Fruit fly (Drosophila melanogaster) whole organism, embryonic: Measurements from ENCODE around the gene mTTF.
A peak's percentile ranks its signal among the peaks of the same experiment; 100 is the strongest.

Experiments
- Atf6 ChIP-seq: fragments of 200-800 bp; sonication (Bioruptor generic); IDR thresholded peaks from 2 replicates; pipeline ENCODE4 v1.3.6; 2022; ENCODE audit warnings: missing biosample characterization, missing genetic modification characterization
- B-H2 ChIP-seq: fragments of 200-800 bp; sonication (Bioruptor generic); optimal IDR thresholded peaks from 2 replicates; lab custom pipeline; 2018; ENCODE audit warnings: missing biosample characterization, mild to moderate bottlenecking, missing genetic modification characterization
- CG10979 ChIP-seq: fragments of 200-800 bp; sonication (Bioruptor generic); optimal IDR thresholded peaks from 2 replicates; lab custom pipeline; 2018; ENCODE audit warnings: missing biosample characterization, mild to moderate bottlenecking, missing genetic modification characterization, moderate library complexity
- CG11247 ChIP-seq: fragments of 200-800 bp; sonication (Bioruptor generic); IDR thresholded peaks from 2 replicates; pipeline ENCODE4 v1.3.6; 2022; ENCODE audit warnings: missing biosample characterization, missing genetic modification characterization
- CG12155 ChIP-seq: fragments of 200-800 bp; sonication (Bioruptor generic); optimal IDR thresholded peaks from 3 replicates; lab custom pipeline; 2016; ENCODE audit warnings: missing biosample characterization, missing genetic modification characterization
- CG16813 ChIP-seq: fragments of 200-800 bp; sonication (Bioruptor generic); IDR thresholded peaks from 3 replicates; pipeline ENCODE4 v1.3.6; 2022; ENCODE audit warnings: missing biosample characterization, missing genetic modification characterization; ENCODE audit not compliant: partially characterized antibody
- CG17186 ChIP-seq: fragments of 200-800 bp; sonication (Bioruptor generic); optimal IDR thresholded peaks from 3 replicates; lab custom pipeline; 2017; ENCODE audit warnings: missing biosample characterization, missing genetic modification reagents, missing genetic modification characterization
- CG2678 ChIP-seq: fragments of 200-800 bp; sonication (Bioruptor generic); optimal IDR thresholded peaks from 3 replicates; lab custom pipeline; 2019; ENCODE audit warnings: missing biosample characterization, mild to moderate bottlenecking, missing genetic modification characterization, moderate library complexity
- CG30431 ChIP-seq: fragments of 200-800 bp; sonication (Bioruptor generic); optimal IDR thresholded peaks from 2 replicates; lab custom pipeline; 2017; ENCODE audit warnings: missing biosample characterization, missing genetic modification characterization
- CG32767 ChIP-seq: fragments of 200-800 bp; sonication (Bioruptor generic); IDR thresholded peaks from 2 replicates; pipeline ENCODE4 v1.3.6; 2022; ENCODE audit warnings: missing biosample characterization, missing genetic modification characterization
- CG4617 ChIP-seq: fragments of 200-800 bp; sonication (Bioruptor generic); optimal IDR thresholded peaks from 3 replicates; lab custom pipeline; 2016; ENCODE audit warnings: missing biosample characterization, missing genetic modification characterization, borderline replicate concordance
- CG7372 ChIP-seq: fragments of 200-800 bp; sonication (Bioruptor generic); IDR thresholded peaks from 2 replicates; pipeline ENCODE4 v1.3.6; 2022; ENCODE audit warnings: missing biosample characterization, missing genetic modification characterization
- CG7786 ChIP-seq: fragments of 200-800 bp; sonication (Bioruptor generic); optimal IDR thresholded peaks from 2 replicates; lab custom pipeline; 2016; ENCODE audit warnings: missing biosample characterization, missing genetic modification characterization
- CG8944 ChIP-seq: fragments of 200-800 bp; sonication (Bioruptor generic); optimal IDR thresholded peaks from 3 replicates; lab custom pipeline; 2016; ENCODE audit warnings: missing biosample characterization, missing genetic modification characterization
- CG9727 ChIP-seq: fragments of 200-800 bp; sonication (Bioruptor generic); optimal IDR thresholded peaks from 3 replicates; lab custom pipeline; 2017; ENCODE audit warnings: missing biosample characterization, mild to moderate bottlenecking, missing genetic modification characterization
- CG9797 ChIP-seq: fragments of 200-800 bp; sonication (Bioruptor generic); optimal IDR thresholded peaks from 3 replicates; lab custom pipeline; 2018; ENCODE audit warnings: missing biosample characterization, mild to moderate bottlenecking, missing genetic modification characterization
- Camta ChIP-seq: fragments of 200-800 bp; sonication (Bioruptor generic); optimal IDR thresholded peaks from 2 replicates; lab custom pipeline; 2016; ENCODE audit warnings: missing biosample characterization, missing genetic modification characterization
- Hand ChIP-seq: fragments of 200-800 bp; sonication (Bioruptor generic); optimal IDR thresholded peaks from 2 replicates; lab custom pipeline; 2017; ENCODE audit warnings: mild to moderate bottlenecking, missing biosample characterization, missing genetic modification reagents, missing genetic modification characterization
- Hmr ChIP-seq: fragments of 200-800 bp; sonication (Bioruptor generic); optimal IDR thresholded peaks from 3 replicates; lab custom pipeline; 2017; ENCODE audit warnings: mild to moderate bottlenecking, missing biosample characterization, missing genetic modification reagents, missing genetic modification characterization
- Hr78 ChIP-seq, 2 experiments: fragments of 200-800 bp in 1 of 2; fragments of >200 bp in 1 of 2; sonication (Bioruptor generic) in 1 of 2; optimal IDR thresholded peaks; 2 replicates each; lab custom pipeline; 2017 to 2019; ENCODE audit warnings: missing biosample characterization in 2 of 2, missing genetic modification characterization in 2 of 2, mild to moderate bottlenecking in 1 of 2, moderate library complexity in 1 of 2
- Max ChIP-seq: fragments of 200-800 bp; sonication (Bioruptor generic); optimal IDR thresholded peaks from 2 replicates; lab custom pipeline; 2016; ENCODE audit warnings: missing biosample characterization, mild to moderate bottlenecking, missing genetic modification characterization
- NC2β ChIP-seq: fragments of 200-800 bp; sonication (Bioruptor generic); optimal IDR thresholded peaks from 2 replicates; lab custom pipeline; 2016; ENCODE audit warnings: missing biosample characterization, missing genetic modification characterization
- NFAT ChIP-seq: fragments of 200-800 bp; sonication (Bioruptor generic); IDR thresholded peaks from 2 replicates; pipeline ENCODE4 v1.3.6; 2022; ENCODE audit warnings: missing biosample characterization, missing genetic modification characterization
- Nf-YC ChIP-seq: fragments of 200-800 bp; optimal IDR thresholded peaks from 3 replicates; lab custom pipeline; 2019; ENCODE audit warnings: missing biosample characterization, mild to moderate bottlenecking, missing genetic modification characterization, moderate library complexity
- Oaz ChIP-seq: fragments of 200-800 bp; sonication (Bioruptor generic); IDR thresholded peaks from 2 replicates; pipeline ENCODE4 v1.3.6; 2022; ENCODE audit warnings: missing biosample characterization, missing genetic modification characterization
- Optix ChIP-seq: fragments of 200-800 bp; sonication (Bioruptor generic); IDR thresholded peaks from 3 replicates; pipeline ENCODE4 v1.3.6; 2022; ENCODE audit warnings: missing biosample characterization, missing genetic modification characterization
- Ptx1 ChIP-seq: fragments of 200-800 bp; sonication (Bioruptor generic); IDR thresholded peaks from 2 replicates; pipeline ENCODE4 v1.3.6; 2022; ENCODE audit warnings: missing biosample characterization, missing genetic modification characterization
- Ravus ChIP-seq: fragments of 200-800 bp; sonication (Bioruptor generic); IDR thresholded peaks from 2 replicates; pipeline ENCODE4 v1.3.6; 2022; ENCODE audit warnings: missing biosample characterization, missing genetic modification characterization
- Sox100B ChIP-seq: fragments of 200-800 bp; sonication (Bioruptor generic); optimal IDR thresholded peaks from 3 replicates; lab custom pipeline; 2018; ENCODE audit warnings: missing biosample characterization, mild to moderate bottlenecking, missing genetic modification characterization
- Sry-β ChIP-seq: fragments of 200-800 bp; sonication (Bioruptor generic); optimal IDR thresholded peaks from 2 replicates; lab custom pipeline; 2018; ENCODE audit warnings: missing biosample characterization, mild to moderate bottlenecking, missing genetic modification characterization, moderate library complexity
- Sry-δ ChIP-seq: fragments of 200-800 bp; sonication (Bioruptor generic); optimal IDR thresholded peaks from 2 replicates; lab custom pipeline; 2016; ENCODE audit warnings: missing biosample characterization, missing genetic modification characterization
- ase ChIP-seq: fragments of 200-800 bp; sonication (Bioruptor generic); IDR thresholded peaks from 3 replicates; pipeline ENCODE4 v1.3.6; 2022; ENCODE audit warnings: missing biosample characterization, missing genetic modification characterization
- cad ChIP-seq: fragments of >200 bp; optimal IDR thresholded peaks from 2 replicates; lab custom pipeline; 2017; ENCODE audit warnings: missing biosample characterization, missing genetic modification characterization
- chif ChIP-seq, 2 experiments: fragments of 200-800 bp; sonication (Bioruptor generic); optimal IDR thresholded peaks; 3 replicates each; lab custom pipeline; 2016; ENCODE audit warnings: missing biosample characterization in 2 of 2, missing genetic modification characterization in 2 of 2
- ci ChIP-seq: fragments of 200-800 bp; sonication (Bioruptor generic); IDR thresholded peaks from 3 replicates; pipeline ENCODE4 v1.3.6; 2022; ENCODE audit warnings: missing biosample characterization, missing genetic modification characterization
- ems ChIP-seq: fragments of 200-800 bp; sonication (Bioruptor generic); optimal IDR thresholded peaks from 3 replicates; lab custom pipeline; 2016; ENCODE audit warnings: missing biosample characterization, missing genetic modification characterization
- esg ChIP-seq: fragments of 200-800 bp; sonication (Bioruptor generic); conservative IDR thresholded peaks from 2 replicates; pipeline ENCODE4 v1.3.6; 2022; ENCODE audit warnings: missing biosample characterization, missing genetic modification characterization
- gsb-n ChIP-seq: fragments of 200-800 bp; sonication (Bioruptor generic); optimal IDR thresholded peaks from 3 replicates; lab custom pipeline; 2018; ENCODE audit warnings: missing biosample characterization, mild to moderate bottlenecking, missing genetic modification characterization
- insv ChIP-seq, 2 experiments: fragments of 200-800 bp; sonication (Bioruptor generic); optimal IDR thresholded peaks; 3 replicates each; lab custom pipeline; 2016 to 2018; ENCODE audit warnings: missing biosample characterization in 2 of 2, missing genetic modification characterization in 2 of 2
- kay ChIP-seq: fragments of 200-800 bp; sonication (Bioruptor generic); optimal IDR thresholded peaks from 2 replicates; lab custom pipeline; 2016; ENCODE audit warnings: missing biosample characterization, missing genetic modification characterization
- lab ChIP-seq: fragments of 200-800 bp; sonication (Bioruptor generic); optimal IDR thresholded peaks from 3 replicates; lab custom pipeline; 2017; ENCODE audit warnings: missing biosample characterization, missing genetic modification characterization, mild to moderate bottlenecking, moderate library complexity, missing genetic modification reagents
- lmd ChIP-seq: fragments of 200-800 bp; sonication (Bioruptor generic); IDR thresholded peaks from 2 replicates; pipeline ENCODE4 v1.3.6; 2022; ENCODE audit warnings: missing biosample characterization, missing genetic modification characterization
- nerfin-2 ChIP-seq: fragments of 200-800 bp; sonication (Bioruptor generic); IDR thresholded peaks from 2 replicates; pipeline ENCODE4 v1.3.6; 2022; ENCODE audit warnings: missing biosample characterization, missing genetic modification characterization; ENCODE audit not compliant: partially characterized antibody
- pb ChIP-seq: fragments of 200-800 bp; sonication (Bioruptor generic); optimal IDR thresholded peaks from 3 replicates; lab custom pipeline; 2016; ENCODE audit warnings: missing biosample characterization, missing genetic modification characterization
- ranshi ChIP-seq: fragments of 200-800 bp; sonication (Bioruptor generic); IDR thresholded peaks from 2 replicates; pipeline ENCODE4 v1.3.6; 2022; ENCODE audit warnings: missing biosample characterization, missing genetic modification characterization
- repo ChIP-seq: fragments of 200-800 bp; sonication (Bioruptor generic); optimal IDR thresholded peaks from 2 replicates; lab custom pipeline; 2016; ENCODE audit warnings: missing biosample characterization, missing genetic modification characterization
- sc ChIP-seq, 3 experiments: fragments of >200 bp in 2 of 3; fragments of 200-800 bp in 1 of 3; sonication (Bioruptor generic) in 1 of 3; optimal IDR thresholded peaks; 2 replicates in 2 of 3; 3 replicates in 1 of 3; lab custom pipeline; 2017; ENCODE audit warnings: mild to moderate bottlenecking in 1 of 3, missing biosample characterization in 1 of 3, missing genetic modification characterization in 1 of 3, missing genetic modification reagents in 1 of 3
- tup ChIP-seq: fragments of 200-800 bp; sonication (Bioruptor generic); optimal IDR thresholded peaks from 2 replicates; lab custom pipeline; 2016; ENCODE audit warnings: missing biosample characterization, mild to moderate bottlenecking, missing genetic modification characterization, moderate library complexity
- wor ChIP-seq: fragments of 200-800 bp; sonication (Bioruptor generic); IDR thresholded peaks from 2 replicates; pipeline ENCODE4 v1.3.6; 2022; ENCODE audit warnings: missing biosample characterization, missing genetic modification characterization
- zen ChIP-seq: fragments of 200-800 bp; sonication (Bioruptor generic); optimal IDR thresholded peaks from 3 replicates; lab custom pipeline; 2018; ENCODE audit warnings: missing biosample characterization, mild to moderate bottlenecking, missing genetic modification characterization, moderate library complexity

mTTF gene

dm6 chr2L:14372254-14372717, 23.7 kb upstream of the mTTF start (continued):
- no peak for TF ChIP-seq CG16813
- peak; percentile 53; the same call in 1 of the 3 replicates for TF ChIP-seq ase
- TF ChIP-seq NFAT (GFP tag; lab: Robert Waterston, UW) = no peak
- peak; percentile 76 for TF ChIP-seq Hmr (GFP tag; lab: Kevin White, UChicago)
- peak; percentile 61 for TF ChIP-seq Sox100B (GFP tag; lab: Kevin White, UChicago)
- no peak for TF ChIP-seq gsb-n (tag; lab: Kevin White, UChicago)
- TF ChIP-seq NC2β (GFP tag; lab: Kevin White, UChicago) = peak; percentile 15
- TF ChIP-seq Max (GFP tag; lab: Kevin White, UChicago) = no peak
- TF ChIP-seq CG11247 = peak; percentile 82
- TF ChIP-seq CG12155 (GFP tag; lab: Kevin White, UChicago) = peak; percentile 67
- TF ChIP-seq CG2678 = peak; percentile 78
- peak; percentile 89 for TF ChIP-seq Ptx1 (GFP tag; lab: Robert Waterston, UW)
- TF ChIP-seq Oaz = peak; percentile 71
- TF ChIP-seq CG17186 (GFP tag; lab: Kevin White, UChicago) = no peak
- no peak for TF ChIP-seq B-H2 (GFP tag; lab: Kevin White, UChicago)
- TF ChIP-seq repo (GFP tag; lab: Kevin White, UChicago) = no peak
- TF ChIP-seq insv (GFP tag; optimal IDR thresholded peaks at IDR 0.05; lab: Kevin White, UChicago) = no peak
- TF ChIP-seq Sry-β (GFP tag; lab: Kevin White, UChicago) = no peak
- peak in 1 of 2 experiments; percentile 28 for TF ChIP-seq Hr78 (GFP tag; optimal IDR thresholded peaks at IDR 0.05; lab: Kevin White, UChicago)
- TF ChIP-seq Optix (GFP tag; lab: Robert Waterston, UW) = no peak
- TF ChIP-seq nerfin-2 (GFP tag; lab: Robert Waterston, UW) = no peak
- TF ChIP-seq ci (GFP tag; lab: Robert Waterston, UW) = peak; percentile 91
- peak; percentile 30 for TF ChIP-seq lab (GFP tag; lab: Kevin White, UChicago)
- peak; percentile 20 for TF ChIP-seq kay
- TF ChIP-seq CG30431 (GFP tag; lab: Kevin White, UChicago) = no peak
- no peak for TF ChIP-seq zen
- peak; percentile 29 for TF ChIP-seq ems (GFP tag; lab: Kevin White, UChicago)
- 0 out of 2 replicates have a peak, but pooled peaks have one; percentile 56 for TF ChIP-seq ranshi
- no peak for TF ChIP-seq cad (GFP tag; lab: Kevin White, UChicago)
- TF ChIP-seq esg (GFP tag; lab: Robert Waterston, UW) = peak; percentile 84
- no peak for TF ChIP-seq sc (optimal IDR thresholded peaks at IDR 0.05; lab: Kevin White, UChicago)
- no peak for TF ChIP-seq sc (GFP tag; optimal IDR thresholded peaks at IDR 0.05; lab: Kevin White, UChicago)
- no peak for TF ChIP-seq CG9797
- TF ChIP-seq Nf-YC = no peak
- TF ChIP-seq lmd (GFP tag; lab: Robert Waterston, UW) = peak; percentile 85
- peak; percentile 68; the same call in 1 of the 2 replicates for TF ChIP-seq Atf6 (GFP tag; lab: Robert Waterston, UW)
- TF ChIP-seq wor = peak; percentile 52; the same call in 1 of the 2 replicates
- TF ChIP-seq CG32767 (GFP tag; lab: Robert Waterston, UW) = peak; percentile 72
- TF ChIP-seq Sry-δ (GFP tag; lab: Kevin White, UChicago) = no peak
- peak; percentile 66; the same call in 1 of the 2 replicates for TF ChIP-seq CG7372 (GFP tag; lab: Robert Waterston, UW)
- TF ChIP-seq CG7786 (GFP tag; lab: Kevin White, UChicago) = peak; percentile 64
- peak; percentile 38 for TF ChIP-seq Camta (GFP tag; lab: Kevin White, UChicago)
- peak; percentile 46 for TF ChIP-seq Ravus (GFP tag; lab: Robert Waterston, UW)
- TF ChIP-seq chif (GFP tag; optimal IDR thresholded peaks at IDR 0.05; lab: Kevin White, UChicago) = peak; percentile 20 to 75
- TF ChIP-seq Hand (GFP tag; lab: Kevin White, UChicago) = peak; percentile 42
- TF ChIP-seq tup = peak; percentile 9
- TF ChIP-seq CG4617 (GFP tag; lab: Kevin White, UChicago) = no peak
- no peak for TF ChIP-seq CG10979
- peak; percentile 53 for TF ChIP-seq CG8944 (GFP tag; lab: Kevin White, UChicago)
- TF ChIP-seq pb (GFP tag; lab: Kevin White, UChicago) = no peak
- TF ChIP-seq CG9727 = no peak
